Worm (Caenorhabditis elegans): ENCODE results near the gene wrb-1.

The wrb-1 gene

DNA sequence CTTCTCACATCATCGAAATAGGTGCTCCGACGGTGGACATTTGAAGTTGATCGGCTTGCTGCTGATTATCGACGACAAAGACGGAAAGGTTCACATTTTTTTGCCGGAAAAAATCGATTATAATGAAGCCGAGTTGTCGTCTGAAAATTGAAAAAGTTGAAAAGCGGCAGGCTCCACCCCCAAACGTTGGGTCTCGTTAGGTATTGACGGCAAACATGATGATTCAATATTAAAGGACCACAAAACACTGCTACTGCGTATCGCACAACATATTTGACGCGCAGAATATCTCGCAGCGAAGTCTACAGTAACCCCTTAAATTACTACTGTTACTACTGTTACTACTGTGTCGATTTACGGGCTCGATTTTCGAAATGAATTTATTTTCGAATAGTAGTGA is 37.6 kb upstream of the wrb-1 start (continued):
- TF ChIP-seq Y105C5A.15 (GFP tag; IDR thresholded peaks at IDR 0.05) (0 out of 2 replicates have a peak, but pooled peaks have one; percentile 65), lsy-2 (tag; optimal IDR thresholded peaks at IDR 0.05) (peak in 1 of 2 experiments; percentile 47), unc-39 (tag; optimal IDR thresholded peaks at IDR 0.05) (no peak), spr-3 (GFP tag; optimal IDR thresholded peaks at IDR 0.05) (no peak), ceh-62 (tag; optimal IDR thresholded peaks at IDR 0.05) (no peak), ztf-11 (tag; optimal IDR thresholded peaks at IDR 0.05) (no peak), F44E2.7 (GFP tag; IDR thresholded peaks at IDR 0.05) (0 out of 2 replicates have a peak, but pooled peaks have one; percentile 39), madf-5 (GFP tag; IDR thresholded peaks at IDR 0.05) (peak in 1 of 2 experiments; percentile 66; a peak in 1 of 4 replicates), mxl-3 (GFP tag; optimal IDR thresholded peaks at IDR 0.05) (no peak), dmd-6 (GFP tag; IDR thresholded peaks at IDR 0.05) (no peak)

DNA sequence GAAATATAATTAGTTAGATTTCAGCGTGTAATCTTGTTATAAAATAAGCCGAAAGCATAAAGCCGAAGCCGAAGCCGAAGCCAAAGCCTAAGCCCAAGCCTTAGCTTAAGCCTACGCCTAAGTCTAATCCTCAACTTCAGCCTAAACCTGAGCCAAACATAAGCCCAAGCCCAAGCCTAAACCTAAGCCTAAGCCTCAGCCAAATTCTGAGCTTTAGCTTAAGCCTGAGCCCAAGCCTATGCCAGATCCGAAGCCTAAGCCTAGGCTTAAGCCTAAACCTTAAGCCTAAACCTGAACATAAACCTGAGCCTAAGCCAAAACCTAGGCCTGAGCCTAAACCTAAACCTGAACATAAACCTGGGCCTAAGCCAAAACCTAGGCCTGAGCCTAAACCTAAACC is 35.2 kb upstream of the wrb-1 start:
- TF ChIP-seq dmd-8 (GFP tag; IDR thresholded peaks at IDR 0.05) (0 out of 2 replicates have a peak, but pooled peaks have one; percentile 21), nhr-10 (tag; optimal IDR thresholded peaks at IDR 0.05) (no peak)

DNA sequence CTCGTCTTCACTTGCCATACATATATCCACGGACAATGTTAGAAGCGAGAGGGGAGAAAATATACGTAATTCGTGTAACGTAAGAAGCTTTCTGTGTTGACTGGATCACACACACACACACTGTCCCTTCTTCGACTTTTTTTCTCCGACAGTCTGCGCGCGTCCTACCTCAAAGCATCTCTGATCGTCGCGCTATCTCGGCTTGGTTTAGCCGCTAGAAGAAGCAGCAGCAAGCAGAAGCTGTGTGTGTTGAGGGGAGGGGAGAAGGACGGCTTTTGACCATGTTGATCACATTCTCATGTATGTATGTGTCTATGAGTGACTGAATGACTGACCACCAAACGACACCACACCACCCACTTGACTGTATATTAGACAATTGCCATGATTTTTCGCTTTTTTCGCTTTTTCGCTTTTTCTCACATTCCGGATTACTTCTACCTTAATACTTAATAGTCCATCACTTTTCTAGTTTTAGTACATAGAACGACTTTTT is 31.6 kb upstream of the wrb-1 start, which contains the start of gene T21H3.5:
TSS of gene T21H3.5 (minus strand) at position 98 of the 496 bp plus-strand sequence.
- peak; percentile 66 for TF ChIP-seq mxl-3 (GFP tag; optimal IDR thresholded peaks at IDR 0.05)
- TF ChIP-seq unc-62 (GFP tag; optimal IDR thresholded peaks at IDR 0.05 in 1 of 2): peak in 1 of 2 experiments; percentile 91
- no peak for TF ChIP-seq unc-62 (tag; optimal IDR thresholded peaks at IDR 0.05)
- no peak for TF ChIP-seq zip-2 (tag; optimal IDR thresholded peaks at IDR 0.05)
- TF ChIP-seq set-16 (GFP tag; IDR thresholded peaks at IDR 0.05): peak; percentile 32; the same call in 1 of the 2 replicates
- TF ChIP-seq hif-1 (tag; optimal IDR thresholded peaks at IDR 0.05): no peak
- no peak for TF ChIP-seq nhr-6 (tag; optimal IDR thresholded peaks at IDR 0.05)
- TF ChIP-seq hlh-11 (tag; optimal IDR thresholded peaks at IDR 0.05): peak; percentile 18
- TF ChIP-seq nhr-76 (tag; optimal IDR thresholded peaks at IDR 0.05): no peak

DNA sequence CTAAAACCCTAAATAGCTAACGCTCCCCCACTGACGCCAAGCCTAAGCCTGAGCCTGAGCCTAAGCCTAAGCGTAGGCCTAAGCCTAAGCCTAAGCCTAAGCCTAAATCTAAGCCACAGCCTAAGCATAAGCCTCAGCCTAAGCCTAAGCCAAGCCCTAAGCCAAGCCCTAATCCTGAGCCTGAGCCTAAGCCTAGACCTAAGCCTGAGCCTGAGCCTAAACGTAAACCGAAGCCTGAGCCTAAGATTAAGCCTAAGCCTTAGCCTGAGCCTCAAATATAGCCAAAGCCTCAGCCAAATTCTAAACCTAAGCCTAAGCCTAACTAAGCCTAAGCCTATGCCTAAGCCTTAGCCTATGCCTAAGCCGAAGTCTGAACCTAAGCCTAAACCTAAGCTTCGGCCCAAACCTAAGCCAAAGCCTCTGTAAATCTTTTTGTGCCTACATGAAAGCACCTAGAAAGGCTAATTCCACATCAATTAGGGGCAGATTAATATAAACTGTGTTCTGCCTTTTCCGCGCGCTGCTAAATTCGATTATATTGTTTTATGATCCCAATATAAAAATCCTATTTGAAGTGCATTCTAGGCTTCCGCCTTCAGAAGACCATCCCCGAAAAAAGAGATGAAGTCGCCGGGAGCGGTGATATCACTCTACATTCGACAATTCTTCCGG is 30.6 kb upstream of the wrb-1 start, which contains the start of gene ptr-16:
TSS of gene ptr-16 (plus strand) at position 622 of the 672 bp plus-strand sequence.
- TF ChIP-seq mes-2 (tag; optimal IDR thresholded peaks at IDR 0.05; ENCODE audit: poor library complexity, severe bottlenecking) (no peak), nhr-76 (tag; optimal IDR thresholded peaks at IDR 0.05) (no peak), daf-12 (tag; optimal IDR thresholded peaks at IDR 0.05) (no peak), T26A8.4 (GFP tag; IDR thresholded peaks at IDR 0.05) (no peak), F44E2.7 (GFP tag; IDR thresholded peaks at IDR 0.05) (0 out of 2 replicates have a peak, but pooled peaks have one; percentile 7), aha-1 (tag) (peak; percentile 58), hif-1 (tag; optimal IDR thresholded peaks at IDR 0.05) (no peak), arid-1 (GFP tag; conservative IDR thresholded peaks at IDR 0.05) (no peak), spr-1 (tag; optimal IDR thresholded peaks at IDR 0.05) (no peak), hmg-1.1 (GFP tag; IDR thresholded peaks at IDR 0.05) (no peak), lin-1 (GFP tag; IDR thresholded peaks at IDR 0.05) (no peak), zfp-3 (GFP tag; conservative IDR thresholded peaks at IDR 0.05) (no peak), gei-8 (GFP tag; optimal IDR thresholded peaks at IDR 0.05) (no peak), ceh-82 (tag; optimal IDR thresholded peaks at IDR 0.05) (no peak), pha-4 (GFP tag; IDR thresholded peaks at IDR 0.05) (no peak), pha-4 (tag; optimal IDR thresholded peaks at IDR 0.05) (no peak), tra-1 (GFP tag; IDR thresholded peaks at IDR 0.05) (no peak), lin-38 (GFP tag; IDR thresholded peaks at IDR 0.05) (no peak), saeg-2 (GFP tag; IDR thresholded peaks at IDR 0.05) (no peak), egl-43 (GFP tag; IDR thresholded peaks at IDR 0.05) (0 out of 2 replicates have a peak, but pooled peaks have one; percentile 10)
